Fruit fly (Drosophila melanogaster) whole organism, wandering third instar larva: Measurements from ENCODE around the gene CkIIalpha-i3.

Source experiments
- Abd-B ChIP-seq: fragments of >200 bp; optimal IDR thresholded peaks from 2 replicates; lab custom pipeline; 2017; ENCODE audit warnings: missing biosample characterization, missing genetic modification characterization
- CG32264 ChIP-seq: fragments of 200-800 bp; sonication (Bioruptor generic); optimal IDR thresholded peaks from 2 replicates; lab custom pipeline; 2016; ENCODE audit warnings: missing biosample characterization, missing genetic modification characterization
- CG9705 ChIP-seq: fragments of 200-800 bp; sonication (Bioruptor generic); optimal IDR thresholded peaks from 2 replicates; lab custom pipeline; 2018; ENCODE audit warnings: missing biosample characterization, mild to moderate bottlenecking, missing genetic modification characterization
- CrebA ChIP-seq: fragments of 200-800 bp; sonication (Bioruptor generic); optimal IDR thresholded peaks from 2 replicates; lab custom pipeline; 2016; ENCODE audit warnings: missing biosample characterization, mild to moderate bottlenecking, missing genetic modification characterization, borderline replicate concordance
- Dfd ChIP-seq: fragments of >200 bp; optimal IDR thresholded peaks from 2 replicates; lab custom pipeline; 2017; ENCODE audit warnings: missing biosample characterization, missing genetic modification characterization
- Dif ChIP-seq: fragments of 200-275, 200-300 bp; sonication (Bioruptor generic); optimal IDR thresholded peaks from 2 replicates; lab custom pipeline; 2018; ENCODE audit warnings: missing biosample characterization, missing genetic modification characterization; ENCODE audit not compliant: partially characterized antibody
- GATAd ChIP-seq: sonication (Bioruptor generic); optimal IDR thresholded peaks from 2 replicates; lab custom pipeline; 2016; ENCODE audit warnings: missing biosample characterization, missing genetic modification characterization
- HLH106 ChIP-seq: fragments of 200-800 bp; optimal IDR thresholded peaks from 3 replicates; lab custom pipeline; 2019; ENCODE audit warnings: missing biosample characterization, mild to moderate bottlenecking, missing genetic modification characterization, moderate library complexity
- Hnf4 ChIP-seq: fragments of 200-800 bp; sonication (Bioruptor generic); optimal IDR thresholded peaks from 2 replicates; lab custom pipeline; 2016; ENCODE audit warnings: missing biosample characterization, mild to moderate bottlenecking, missing genetic modification characterization
- Hr78 ChIP-seq: fragments of >200 bp; optimal IDR thresholded peaks from 2 replicates; lab custom pipeline; 2017; ENCODE audit warnings: missing biosample characterization, missing genetic modification characterization
- Hr83 ChIP-seq: fragments of 200-300 bp; sonication (Bioruptor generic); optimal IDR thresholded peaks from 2 replicates; lab custom pipeline; 2016; ENCODE audit warnings: missing biosample characterization, mild to moderate bottlenecking, missing genetic modification characterization, moderate library complexity; ENCODE audit not compliant: poor library complexity, severe bottlenecking
- Jra ChIP-seq: sonication (Bioruptor generic); optimal IDR thresholded peaks from 2 replicates; lab custom pipeline; 2016; ENCODE audit warnings: missing biosample characterization, missing genetic modification characterization
- Mio ChIP-seq: sonication (Bioruptor generic); optimal IDR thresholded peaks from 2 replicates; lab custom pipeline; 2016; ENCODE audit warnings: missing biosample characterization, missing genetic modification characterization
- Myc ChIP-seq: fragments of >200 bp; optimal IDR thresholded peaks from 2 replicates; lab custom pipeline; 2017
- N ChIP-seq: fragments of >200 bp; optimal IDR thresholded peaks from 2 replicates; lab custom pipeline; 2018; ENCODE audit warnings: missing biosample characterization, missing external identifiers, missing genetic modification characterization
- OdsH ChIP-seq: fragments of 200-800 bp; sonication (Bioruptor generic); optimal IDR thresholded peaks from 2 replicates; lab custom pipeline; 2016; ENCODE audit warnings: missing biosample characterization, mild to moderate bottlenecking, missing genetic modification characterization
- Rel ChIP-seq, 2 experiments: fragments of 200-800 bp; sonication (Bioruptor generic) in 1 of 2; optimal IDR thresholded peaks; 2 replicates in 1 of 2; 3 replicates in 1 of 2; lab custom pipeline; 2016 to 2019; ENCODE audit warnings: mild to moderate bottlenecking in 2 of 2, missing biosample characterization in 2 of 2, missing genetic modification characterization in 2 of 2, moderate library complexity in 1 of 2
- Sp1 ChIP-seq: fragments of 200-800 bp; sonication (Bioruptor generic); optimal IDR thresholded peaks from 3 replicates; lab custom pipeline; 2019; ENCODE audit warnings: missing biosample characterization, mild to moderate bottlenecking, missing genetic modification characterization, moderate library complexity
- Vsx2 ChIP-seq: fragments of 200-300, 225-300 bp; sonication (Bioruptor generic); optimal IDR thresholded peaks from 2 replicates; lab custom pipeline; 2018; ENCODE audit warnings: missing biosample characterization, missing genetic modification characterization; ENCODE audit not compliant: partially characterized antibody
- br ChIP-seq: fragments of 200-800 bp; sonication (Bioruptor generic); optimal IDR thresholded peaks from 2 replicates; lab custom pipeline; 2016; ENCODE audit warnings: missing biosample characterization, missing genetic modification characterization
- brk ChIP-seq: fragments of 200-800 bp; sonication (Bioruptor generic); optimal IDR thresholded peaks from 2 replicates; lab custom pipeline; 2016; ENCODE audit warnings: missing biosample characterization, mild to moderate bottlenecking, missing genetic modification characterization
- dl ChIP-seq, 2 experiments: fragments of 175-275, 200-275 bp in 1 of 2; fragments of 200-275 bp in 1 of 2; sonication (Bioruptor generic); optimal IDR thresholded peaks; lab custom pipeline; 2018; ENCODE audit warnings: mild to moderate bottlenecking in 2 of 2, missing biosample characterization in 2 of 2, missing genetic modification characterization in 2 of 2, moderate library complexity in 2 of 2; ENCODE audit not compliant: partially characterized antibody in 2 of 2, insufficient read depth in 1 of 2
- dmrt93B ChIP-seq: fragments of 200-800 bp; sonication (Bioruptor generic); optimal IDR thresholded peaks from 2 replicates; lab custom pipeline; 2018; ENCODE audit warnings: missing biosample characterization, mild to moderate bottlenecking, missing genetic modification characterization
- dsf ChIP-seq: sonication (Bioruptor generic); optimal IDR thresholded peaks from 2 replicates; lab custom pipeline; 2016; ENCODE audit warnings: missing biosample characterization, missing genetic modification characterization, borderline replicate concordance
- ey ChIP-seq: fragments of 200-800 bp; sonication (Bioruptor generic); optimal IDR thresholded peaks from 2 replicates; lab custom pipeline; 2016; ENCODE audit warnings: missing biosample characterization, missing genetic modification characterization
- foxo ChIP-seq, 2 experiments: fragments of 200-800 bp; sonication (Bioruptor generic); optimal IDR thresholded peaks; 2 replicates in 1 of 2; 3 replicates in 1 of 2; lab custom pipeline; 2016 to 2017; ENCODE audit warnings: missing biosample characterization in 2 of 2, missing genetic modification characterization in 2 of 2
- fru ChIP-seq: fragments of 200-800 bp; sonication (Bioruptor generic); optimal IDR thresholded peaks from 3 replicates; lab custom pipeline; 2016; ENCODE audit warnings: missing biosample characterization, mild to moderate bottlenecking, missing genetic modification characterization
- h ChIP-seq: fragments of 200-800 bp; sonication (Bioruptor generic); optimal IDR thresholded peaks from 3 replicates; lab custom pipeline; 2016; ENCODE audit warnings: missing biosample characterization, mild to moderate bottlenecking, missing genetic modification characterization
- jim ChIP-seq: fragments of 175-275, 200-325 bp; sonication (Bioruptor generic); optimal IDR thresholded peaks from 2 replicates; lab custom pipeline; 2016; ENCODE audit warnings: missing biosample characterization, mild to moderate bottlenecking, missing genetic modification characterization
- lola ChIP-seq: fragments of >200 bp; optimal IDR thresholded peaks from 2 replicates; lab custom pipeline; 2017; ENCODE audit warnings: missing biosample characterization, missing genetic modification characterization
- pan ChIP-seq: fragments of >200 bp; optimal IDR thresholded peaks from 2 replicates; lab custom pipeline; 2017
- psq ChIP-seq: fragments of 200-800 bp; sonication (Bioruptor generic); optimal IDR thresholded peaks from 3 replicates; lab custom pipeline; 2017; ENCODE audit warnings: missing biosample characterization, mild to moderate bottlenecking, missing genetic modification characterization, moderate library complexity
- rgr ChIP-seq: fragments of 200-800 bp; sonication (Bioruptor generic); optimal IDR thresholded peaks from 3 replicates; lab custom pipeline; 2016; ENCODE audit warnings: missing biosample characterization, mild to moderate bottlenecking, missing genetic modification characterization
- sage ChIP-seq: fragments of 200-800 bp; sonication (Bioruptor generic); optimal IDR thresholded peaks from 2 replicates; lab custom pipeline; 2016; ENCODE audit warnings: missing biosample characterization, mild to moderate bottlenecking, missing genetic modification characterization
- sv ChIP-seq: fragments of 200-800 bp; sonication (Bioruptor generic); optimal IDR thresholded peaks from 3 replicates; lab custom pipeline; 2016; ENCODE audit warnings: missing biosample characterization, missing genetic modification characterization
- tai ChIP-seq: sonication (Bioruptor generic); optimal IDR thresholded peaks from 2 replicates; lab custom pipeline; 2016; ENCODE audit warnings: missing biosample characterization, missing genetic modification characterization
- usp ChIP-seq: fragments of >200 bp; optimal IDR thresholded peaks from 2 replicates; lab custom pipeline; 2017; ENCODE audit warnings: missing biosample characterization, missing genetic modification characterization
- woc ChIP-seq: sonication (Bioruptor generic); optimal IDR thresholded peaks from 2 replicates; lab custom pipeline; 2016; ENCODE audit warnings: missing biosample characterization, mild to moderate bottlenecking, missing genetic modification characterization

The CkIIalpha-i3 gene

dm6 chr3L:666544-666943 is 43.9 kb downstream of the CkIIalpha-i3 start:
- TF ChIP-seq sage (GFP tag; lab: Kevin White, UChicago) (no peak), CG32264 (GFP tag; lab: Kevin White, UChicago) (no peak), Dfd (GFP tag; lab: Kevin White, UChicago) (no peak), Hnf4 (GFP tag; lab: Kevin White, UChicago) (no peak), ey (no peak), psq (GFP tag; lab: Kevin White, UChicago) (no peak), Rel (GFP tag; optimal IDR thresholded peaks at IDR 0.05; lab: Kevin White, UChicago) (no peak), Rel (tag; optimal IDR thresholded peaks at IDR 0.05; lab: Kevin White, UChicago) (no peak), Myc (no peak), dl (GFP tag; optimal IDR thresholded peaks at IDR 0.05; lab: Kevin White, UChicago; ENCODE audit: insufficient read depth in 1 of 2, partially characterized antibody in 2 of 2) (no peak), h (peak; percentile 3), Jra (GFP tag; lab: Kevin White, UChicago) (no peak), Sp1 (GFP tag; lab: Kevin White, UChicago) (no peak), sv (no peak), woc (GFP tag; lab: Kevin White, UChicago) (no peak), Dif (GFP tag; lab: Kevin White, UChicago) (no peak), usp (no peak), N (no peak), Abd-B (GFP tag; lab: Kevin White, UChicago) (no peak), dmrt93B (no peak), CrebA (GFP tag; lab: Kevin White, UChicago) (no peak), fru (GFP tag; lab: Kevin White, UChicago) (peak; percentile 44), lola (no peak), jim (GFP tag; lab: Kevin White, UChicago) (no peak), OdsH (GFP tag; lab: Kevin White, UChicago) (no peak), dsf (GFP tag; lab: Kevin White, UChicago) (no peak), brk (no peak), foxo (GFP tag; optimal IDR thresholded peaks at IDR 0.05; lab: Kevin White, UChicago) (peak in 1 of 2 experiments; percentile 28), CG9705 (GFP tag; lab: Kevin White, UChicago) (no peak), pan (lab: Kevin White, UChicago) (no peak), Hr78 (GFP tag; lab: Kevin White, UChicago) (no peak), tai (GFP tag; lab: Kevin White, UChicago) (no peak), HLH106 (tag; lab: Kevin White, UChicago) (peak; percentile 35), Hr83 (GFP tag; lab: Kevin White, UChicago) (no peak), rgr (GFP tag; lab: Kevin White, UChicago) (peak; percentile 39), GATAd (GFP tag; lab: Kevin White, UChicago) (no peak), br (GFP tag; lab: Kevin White, UChicago) (peak; percentile 12), Mio (GFP tag; lab: Kevin White, UChicago) (no peak), Vsx2 (GFP tag; lab: Kevin White, UChicago) (no peak)

- TF ChIP-seq sage (GFP tag; lab: Kevin White, UChicago): peak; percentile 79
- peak; percentile 49 for TF ChIP-seq CrebA (GFP tag; lab: Kevin White, UChicago)
- peak; percentile 84 for TF ChIP-seq woc (GFP tag; lab: Kevin White, UChicago)
- TF ChIP-seq Mio (GFP tag; lab: Kevin White, UChicago): peak; percentile 9
- TF ChIP-seq Sp1 (GFP tag; lab: Kevin White, UChicago): peak; percentile 84
- peak; percentile 31 for TF ChIP-seq Hr83 (GFP tag; lab: Kevin White, UChicago)
- TF ChIP-seq dmrt93B: peak; percentile 76
- TF ChIP-seq fru (GFP tag; lab: Kevin White, UChicago): peak; percentile 85
- peak; percentile 74 for TF ChIP-seq psq (GFP tag; lab: Kevin White, UChicago)
- TF ChIP-seq lola: no peak
- peak; percentile 88 for TF ChIP-seq ey
- TF ChIP-seq foxo (GFP tag; optimal IDR thresholded peaks at IDR 0.05; lab: Kevin White, UChicago): peak; percentile 8 to 88
- no peak for TF ChIP-seq Dfd (GFP tag; lab: Kevin White, UChicago)
- peak; percentile 76 for TF ChIP-seq CG32264 (GFP tag; lab: Kevin White, UChicago)
- TF ChIP-seq rgr (GFP tag; lab: Kevin White, UChicago): peak; percentile 85
- no peak for TF ChIP-seq dsf (GFP tag; lab: Kevin White, UChicago)
- peak; percentile 89 for TF ChIP-seq br (GFP tag; lab: Kevin White, UChicago)
- TF ChIP-seq CG9705 (GFP tag; lab: Kevin White, UChicago): peak; percentile 73
- peak; percentile 89 for TF ChIP-seq HLH106 (tag; lab: Kevin White, UChicago)
- TF ChIP-seq usp: no peak
- peak; percentile 88 for TF ChIP-seq h
- peak; percentile 90 for TF ChIP-seq Hnf4 (GFP tag; lab: Kevin White, UChicago)
- TF ChIP-seq OdsH (GFP tag; lab: Kevin White, UChicago): peak; percentile 85
- TF ChIP-seq Myc: no peak
- no peak for TF ChIP-seq pan (lab: Kevin White, UChicago)
- TF ChIP-seq Rel (GFP tag; optimal IDR thresholded peaks at IDR 0.05; lab: Kevin White, UChicago): no peak
- TF ChIP-seq Rel (tag; optimal IDR thresholded peaks at IDR 0.05; lab: Kevin White, UChicago): peak; percentile 51
- TF ChIP-seq brk: peak; percentile 71
- peak; percentile 50 for TF ChIP-seq Jra (GFP tag; lab: Kevin White, UChicago)
These were observed 46.5 kb downstream of the CkIIalpha-i3 start for dm6 chr3L:663880-664279.
